Worm (Caenorhabditis elegans): ENCODE measurements around the gene ani-1.

DNA sequence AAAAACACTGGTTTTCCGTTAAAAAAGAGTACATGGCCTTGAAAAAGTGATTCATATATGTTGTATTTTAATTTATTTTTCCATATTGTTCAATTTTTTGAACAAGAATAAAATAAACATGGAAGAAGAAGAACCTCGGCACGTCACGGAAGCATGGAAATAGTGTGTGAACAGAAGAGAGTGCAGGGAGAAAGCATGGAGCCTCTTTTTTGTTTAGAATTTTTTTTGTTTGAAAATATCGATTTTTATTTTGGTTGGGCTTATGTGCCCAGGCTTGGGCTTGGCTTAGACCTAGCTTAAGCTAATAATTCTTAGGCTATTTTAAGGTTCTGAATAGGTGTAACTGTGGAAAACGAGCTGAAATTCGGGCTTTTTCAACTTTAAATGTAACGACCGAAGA is 31.5 kb downstream of the ani-1 start, which contains the start of gene tat-1:
- TF ChIP-seq fkh-10 (GFP tag; optimal IDR thresholded peaks at IDR 0.05) (no peak), nhr-28 (tag; optimal IDR thresholded peaks at IDR 0.05) (no peak), ces-1 (GFP tag; optimal IDR thresholded peaks at IDR 0.05) (no peak), egl-27 (tag; optimal IDR thresholded peaks at IDR 0.05) (no peak)
